Worm (Caenorhabditis elegans): ENCODE data around the gene ZK1128.3.

- no peak for TF ChIP-seq flt-1 (GFP tag; IDR thresholded peaks at IDR 0.05)
- TF ChIP-seq med-1 (GFP tag; optimal IDR thresholded peaks at IDR 0.05; ENCODE audit: insufficient read depth) = no peak
- no peak for TF ChIP-seq cog-1 (tag; optimal IDR thresholded peaks at IDR 0.05)
- no peak for TF ChIP-seq klf-2 (GFP tag; conservative IDR thresholded peaks at IDR 0.05)
- TF ChIP-seq tab-1 (GFP tag; IDR thresholded peaks at IDR 0.05) = no peak
- TF ChIP-seq ref-1 (GFP tag; conservative IDR thresholded peaks at IDR 0.05) = no peak
Measured at ce11 chrIII:10069278-10069677, 49.4 kb downstream of the ZK1128.3 start, which contains the start of gene T16G12.6.

Data from whole organism, midembryonic.